Worm (Caenorhabditis elegans) whole organism, L4 larva: ENCODE data around the gene nhr-143.
A peak's percentile ranks its signal among the peaks of the same experiment; 100 is the strongest.

Source experiments
- F10B5.3 ChIP-seq: sonication (generic microtip); optimal IDR thresholded peaks from 2 replicates; lab custom pipeline; 2016; ENCODE audit warnings: mild to moderate bottlenecking, missing genetic modification characterization, missing compliant biosample characterization
- F26F4.8 ChIP-seq: fragments of 200-800 bp; sonication (Bioruptor generic); conservative IDR thresholded peaks from 2 replicates; pipeline ENCODE4 v1.3.6; 2022; ENCODE audit warnings: missing genetic modification characterization, missing compliant biosample characterization
- F44E2.7 ChIP-seq: fragments of 200-800 bp; sonication (Bioruptor generic); IDR thresholded peaks from 2 replicates; pipeline ENCODE4 v2.1.2; 2022; ENCODE audit warnings: missing genetic modification characterization, missing compliant biosample characterization
- F49E8.2 ChIP-seq: sonication (generic microtip); optimal IDR thresholded peaks from 2 replicates; lab custom pipeline; 2016; ENCODE audit warnings: missing compliant biosample characterization, mild to moderate bottlenecking, missing genetic modification characterization, borderline replicate concordance
- T26A8.4 ChIP-seq: fragments of 200-800 bp; sonication (Bioruptor generic); IDR thresholded peaks from 2 replicates; pipeline ENCODE4 v1.3.6; 2022; ENCODE audit warnings: missing genetic modification characterization, missing compliant biosample characterization
- Y5F2A.4 ChIP-seq: fragments of 200-800 bp; sonication (Bioruptor generic); optimal IDR thresholded peaks from 2 replicates; lab custom pipeline; 2018; ENCODE audit warnings: mild to moderate bottlenecking, missing genetic modification characterization, missing compliant biosample characterization
- aha-1 ChIP-seq: fragments of 150-350 bp; peaks from one replicate; lab custom pipeline; 2014; ENCODE audit warnings: missing biosample characterization, missing genetic modification characterization
- ceh-20 ChIP-seq: fragments of 200-800 bp; sonication (Bioruptor generic); IDR thresholded peaks from 2 replicates; pipeline ENCODE4 v1.3.6; 2022; ENCODE audit warnings: missing genetic modification reagents, missing genetic modification characterization, missing compliant biosample characterization
- ces-1 ChIP-seq: fragments of 150-350 bp; sonication (generic microtip); optimal IDR thresholded peaks from 4 replicates; lab custom pipeline; 2014; ENCODE audit warnings: missing biosample characterization, missing genetic modification reagents, missing genetic modification characterization
- ctbp-1 ChIP-seq: fragments of 200-800 bp; sonication (Bioruptor generic); IDR thresholded peaks from 2 replicates; pipeline ENCODE4 v1.3.6; 2022; ENCODE audit warnings: missing genetic modification reagents, missing genetic modification characterization, missing compliant biosample characterization
- daf-16 ChIP-seq, 3 experiments: sonication (generic microtip); optimal IDR thresholded peaks; 2 replicates each; lab custom pipeline; 2016 to 2017; ENCODE audit warnings: missing genetic modification characterization in 3 of 3, missing genetic modification reagents in 3 of 3, mild to moderate bottlenecking in 2 of 3, missing compliant biosample characterization in 2 of 3, missing biosample characterization in 1 of 3, moderate library complexity in 1 of 3
- daf-8 ChIP-seq: fragments of 200-800 bp; sonication (Bioruptor generic); IDR thresholded peaks from 2 replicates; pipeline ENCODE4 v1.3.6; 2022; ENCODE audit warnings: missing genetic modification characterization, missing compliant biosample characterization
- dmd-9 ChIP-seq: fragments of 200-800 bp; sonication (Bioruptor generic); IDR thresholded peaks from 2 replicates; pipeline ENCODE4 v1.3.6; 2022; ENCODE audit warnings: missing genetic modification reagents, missing genetic modification characterization, missing compliant biosample characterization
- dpl-1 ChIP-seq: fragments of 150-350 bp; optimal IDR thresholded peaks from 2 replicates; lab custom pipeline; 2014; ENCODE audit warnings: missing biosample characterization, missing genetic modification reagents, missing genetic modification characterization
- hif-1 ChIP-seq, 2 experiments: sonication (generic microtip); optimal IDR thresholded peaks; 2 replicates each; lab custom pipeline; 2016 to 2017; ENCODE audit warnings: missing compliant biosample characterization in 2 of 2, missing genetic modification characterization in 2 of 2, missing genetic modification reagents in 2 of 2, missing genotype in 2 of 2, mild to moderate bottlenecking in 1 of 2
- hlh-30 ChIP-seq: sonication (generic microtip); optimal IDR thresholded peaks from 2 replicates; lab custom pipeline; 2017; ENCODE audit warnings: antibody characterized with exemption, mild to moderate bottlenecking, missing genetic modification characterization, missing compliant biosample characterization; ENCODE audit not compliant: insufficient read depth
- hmg-1.1 ChIP-seq: fragments of 200-800 bp; sonication (Bioruptor generic); IDR thresholded peaks from 2 replicates; pipeline ENCODE4 v1.3.6; 2022; ENCODE audit warnings: missing genetic modification reagents, missing genetic modification characterization, missing compliant biosample characterization
- lin-38 ChIP-seq: fragments of 200-800 bp; sonication (Bioruptor generic); IDR thresholded peaks from 2 replicates; pipeline ENCODE4 v1.3.6; 2022; ENCODE audit warnings: missing genetic modification reagents, missing genetic modification characterization, missing compliant biosample characterization
- lsy-2 ChIP-seq, 2 experiments: fragments of 150-350 bp in 1 of 2; sonication (generic microtip) in 1 of 2; optimal IDR thresholded peaks; 2 replicates each; lab custom pipeline; 2014 to 2017; ENCODE audit warnings: missing biosample characterization in 2 of 2, missing genetic modification characterization in 2 of 2
- madf-5 ChIP-seq, 2 experiments: fragments of 200-800 bp; sonication (Bioruptor generic); IDR thresholded peaks; 2 replicates each; pipeline ENCODE4 v1.3.6; 2022; ENCODE audit warnings: missing compliant biosample characterization in 2 of 2, missing genetic modification characterization in 2 of 2
- mdl-1 ChIP-seq, 2 experiments: fragments of 150-350 bp in 1 of 2; sonication (generic microtip) in 1 of 2; optimal IDR thresholded peaks; 2 replicates each; lab custom pipeline; 2014 to 2017; ENCODE audit warnings: missing biosample characterization in 2 of 2, missing genetic modification characterization in 2 of 2
- nhr-10 ChIP-seq: fragments of 150-350 bp; optimal IDR thresholded peaks from 2 replicates; lab custom pipeline; 2014; ENCODE audit warnings: missing biosample characterization, missing genetic modification characterization
- nhr-25 ChIP-seq: sonication (generic microtip); optimal IDR thresholded peaks from 2 replicates; lab custom pipeline; 2017; ENCODE audit warnings: missing genetic modification characterization, mild to moderate bottlenecking, missing compliant biosample characterization, antibody characterized with exemption, moderate library complexity, borderline replicate concordance; ENCODE audit not compliant: insufficient read depth
- nhr-42 ChIP-seq: fragments of 200-800 bp; sonication (Bioruptor generic); IDR thresholded peaks from 2 replicates; pipeline ENCODE4 v1.3.6; 2022; ENCODE audit warnings: missing genetic modification characterization, missing compliant biosample characterization
- nhr-48 ChIP-seq: sonication (generic microtip); optimal IDR thresholded peaks from 2 replicates; lab custom pipeline; 2016; ENCODE audit warnings: mild to moderate bottlenecking, missing genetic modification characterization, missing compliant biosample characterization
- nhr-6 ChIP-seq: fragments of 150-350 bp; optimal IDR thresholded peaks from 2 replicates; lab custom pipeline; 2014; ENCODE audit warnings: missing biosample characterization, missing genetic modification characterization
- saeg-2 ChIP-seq: fragments of 200-800 bp; sonication (Bioruptor generic); IDR thresholded peaks from 2 replicates; pipeline ENCODE4 v1.3.6; 2022; ENCODE audit warnings: missing genetic modification reagents, missing genetic modification characterization, missing compliant biosample characterization
- sdz-12 ChIP-seq: fragments of 200-800 bp; sonication (Bioruptor generic); optimal IDR thresholded peaks from 2 replicates; lab custom pipeline; 2018; ENCODE audit warnings: mild to moderate bottlenecking, missing genetic modification characterization, missing compliant biosample characterization
- snpc-1.2 ChIP-seq: fragments of 200-800 bp; sonication (Bioruptor generic); IDR thresholded peaks from 2 replicates; pipeline ENCODE4 v1.3.6; 2022; ENCODE audit warnings: missing genetic modification reagents, missing genetic modification characterization, missing compliant biosample characterization
- unc-62 ChIP-seq, 3 experiments: fragments of 150-350 bp in 1 of 3; sonication (generic microtip); optimal IDR thresholded peaks in 2 of 3; peaks in 1 of 3; 1 replicate in 1 of 3; 2 replicates in 2 of 3; lab custom pipeline; 2014 to 2017; ENCODE audit warnings: missing biosample characterization in 3 of 3, missing genetic modification characterization in 3 of 3, missing genetic modification reagents in 3 of 3, missing genotype in 1 of 3
- zip-2 ChIP-seq: fragments of 150-350 bp; optimal IDR thresholded peaks from 2 replicates; lab custom pipeline; 2014; ENCODE audit warnings: missing biosample characterization, missing genetic modification characterization
- ztf-11 ChIP-seq: fragments of 150-350 bp; optimal IDR thresholded peaks from 2 replicates; lab custom pipeline; 2014; ENCODE audit warnings: missing biosample characterization, missing genetic modification characterization

Gene nhr-143

ce11 chrV:8972271-8972670 lies 2.5 kb downstream of the nhr-143 start, which contains the start of gene nhr-195:
nhr-195 (minus strand) TSS chrV:8972371.
- TF ChIP-seq ztf-11 (tag; lab: Kevin White, UChicago) = no peak
- TF ChIP-seq zip-2 (tag; lab: Kevin White, UChicago) = no peak
- TF ChIP-seq F49E8.2 (tag; lab: Kevin White, UChicago) = no peak
- no peak for TF ChIP-seq ctbp-1 (GFP tag; lab: Robert Waterston, UW)
- no peak for TF ChIP-seq aha-1 (tag; lab: Kevin White, UChicago)
- TF ChIP-seq hif-1 (tag; optimal IDR thresholded peaks at IDR 0.05; lab: Kevin White, UChicago) = no peak
- TF ChIP-seq saeg-2 = no peak
- no peak for TF ChIP-seq nhr-10 (tag; lab: Kevin White, UChicago)
- TF ChIP-seq F26F4.8 (GFP tag; lab: Robert Waterston, UW) = no peak
- no peak for TF ChIP-seq ceh-20 (GFP tag; lab: Robert Waterston, UW)
- no peak for TF ChIP-seq nhr-42 (GFP tag; lab: Robert Waterston, UW)
- TF ChIP-seq F44E2.7 (GFP tag; lab: Robert Waterston, UW) = no peak
- TF ChIP-seq dpl-1 (GFP tag; lab: Kevin White, UChicago) = no peak
- TF ChIP-seq lin-38 (GFP tag; lab: Robert Waterston, UW) = no peak
- TF ChIP-seq nhr-48 (tag; lab: Kevin White, UChicago) = no peak
- TF ChIP-seq daf-8 = no peak
- no peak for TF ChIP-seq mdl-1 (tag; optimal IDR thresholded peaks at IDR 0.05; lab: Kevin White, UChicago)

- no peak for TF ChIP-seq nhr-6 (tag; lab: Kevin White, UChicago)
- TF ChIP-seq unc-62 (GFP tag; optimal IDR thresholded peaks at IDR 0.05 in 1 of 2; lab: Kevin White, UChicago) = peak in 1 of 2 experiments; percentile 28
- TF ChIP-seq unc-62 (tag; optimal IDR thresholded peaks at IDR 0.05; lab: Kevin White, UChicago) = no peak
- no peak for TF ChIP-seq madf-5 (GFP tag; IDR thresholded peaks at IDR 0.05; lab: Robert Waterston, UW)
- no peak for TF ChIP-seq lsy-2 (tag; optimal IDR thresholded peaks at IDR 0.05; lab: Kevin White, UChicago)
- no peak for TF ChIP-seq sdz-12
- TF ChIP-seq hmg-1.1 = no peak
- no peak for TF ChIP-seq Y5F2A.4 (GFP tag; lab: Kevin White, UChicago)
- TF ChIP-seq, all 104 proteins: peak for 1
Observed at ce11 chrV:8966086-8966485, 8.7 kb downstream of the nhr-143 start, which contains the start of gene nhr-219. nhr-219 (minus strand) TSS chrV:8966186.

DNA sequence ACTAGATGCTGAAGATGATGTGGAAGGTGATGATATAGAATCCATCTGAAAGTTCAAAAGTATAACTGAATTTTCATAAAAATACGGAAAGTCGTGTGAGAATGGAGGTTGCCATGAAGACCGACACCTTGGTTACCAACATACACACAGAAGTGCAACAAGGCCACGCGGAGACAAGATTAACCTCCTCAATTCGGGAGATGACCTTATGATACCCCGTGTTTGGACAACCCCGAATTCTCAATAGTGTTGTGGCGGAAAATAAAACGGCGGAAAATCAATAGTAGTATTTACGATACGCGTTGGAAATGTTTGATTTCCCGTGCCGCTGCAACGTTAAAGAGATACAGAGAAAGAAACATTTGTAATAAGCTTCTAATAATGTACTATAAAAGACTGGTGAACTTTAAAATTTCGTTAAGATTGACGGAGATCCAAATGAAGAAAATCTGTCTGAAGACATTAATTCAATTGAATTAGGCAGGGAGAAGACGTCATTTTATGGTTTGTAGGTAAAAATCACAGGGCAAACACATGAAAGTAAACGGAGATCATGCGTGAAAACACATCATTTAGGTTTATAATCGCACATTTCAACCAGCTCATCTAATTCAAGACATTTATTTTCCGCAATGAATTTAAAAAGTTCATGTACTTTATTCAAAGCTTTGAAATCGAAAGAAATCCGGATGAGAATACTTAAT lies 10.5 kb downstream of the nhr-143 start, which contains the start of gene nhr-44:
TSS of gene nhr-44 (minus strand) at position 51 of the 704 bp plus-strand sequence.
- TF ChIP-seq hlh-30 (tag; lab: Kevin White, UChicago) = peak; percentile 46
- TF ChIP-seq aha-1 (tag; lab: Kevin White, UChicago) = peak; percentile 76
- TF ChIP-seq daf-16 (GFP tag; optimal IDR thresholded peaks at IDR 0.05; lab: Kevin White, UChicago) = no peak
- TF ChIP-seq daf-16 (tag; optimal IDR thresholded peaks at IDR 0.05; lab: Kevin White, UChicago) = peak; percentile 8
- no peak for TF ChIP-seq T26A8.4 (GFP tag; lab: Robert Waterston, UW)

DNA sequence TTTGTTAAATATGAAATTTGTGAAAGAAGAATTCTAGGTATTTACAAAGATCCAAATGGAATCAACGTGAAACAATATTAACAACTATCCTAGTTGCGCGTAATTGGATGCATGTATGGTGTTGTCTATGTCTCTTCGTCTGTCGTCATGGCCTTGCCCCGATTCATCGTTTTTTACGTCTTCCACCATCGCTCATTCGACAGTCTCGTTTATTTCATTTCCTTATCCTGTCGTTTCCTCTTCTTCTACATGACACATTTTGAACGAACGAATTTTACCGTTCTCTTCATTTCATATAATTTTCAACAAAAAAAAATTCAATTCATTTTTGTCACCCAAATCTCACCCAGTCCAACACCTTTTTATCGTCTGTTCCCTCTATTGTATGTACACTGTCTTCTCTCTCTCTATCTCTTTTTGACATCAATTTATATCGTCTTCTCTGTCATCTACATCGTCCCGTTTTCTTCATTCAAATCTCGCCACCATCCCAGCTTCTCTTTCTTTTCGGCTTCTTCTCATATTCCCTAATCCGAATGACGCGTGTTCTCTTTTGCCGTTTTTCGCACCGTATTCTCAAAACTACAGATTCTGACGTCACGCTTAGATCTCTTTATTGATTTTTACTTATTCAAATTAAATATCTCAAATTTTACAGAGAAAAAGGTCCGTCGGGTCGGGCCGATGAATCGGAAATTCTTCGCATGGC lies 18.2 kb downstream of the nhr-143 start, which contains the start of gene ttc-17:
TSS of gene ttc-17 (plus strand) at position 659 of the 709 bp plus-strand sequence.
- peak in 1 of 2 experiments; percentile 16 for TF ChIP-seq unc-62 (GFP tag; optimal IDR thresholded peaks at IDR 0.05 in 1 of 2; lab: Kevin White, UChicago)
- no peak for TF ChIP-seq unc-62 (tag; optimal IDR thresholded peaks at IDR 0.05; lab: Kevin White, UChicago)
- TF ChIP-seq dmd-9 = no peak
- TF ChIP-seq snpc-1.2 (GFP tag; lab: Robert Waterston, UW) = 0 out of 2 replicates have a peak, but pooled peaks have one; percentile 29
- peak; percentile 26 for TF ChIP-seq hlh-30 (tag; lab: Kevin White, UChicago)
- peak; percentile 69 for TF ChIP-seq nhr-25 (tag; lab: Kevin White, UChicago)
- TF ChIP-seq ces-1 = no peak
- TF ChIP-seq F10B5.3 (tag; lab: Kevin White, UChicago) = no peak
- TF ChIP-seq, all 104 proteins: peak for 4
